Fruit fly (Drosophila melanogaster): ENCODE measurements around the gene Eip63F-1.

The Eip63F-1 gene

DNA sequence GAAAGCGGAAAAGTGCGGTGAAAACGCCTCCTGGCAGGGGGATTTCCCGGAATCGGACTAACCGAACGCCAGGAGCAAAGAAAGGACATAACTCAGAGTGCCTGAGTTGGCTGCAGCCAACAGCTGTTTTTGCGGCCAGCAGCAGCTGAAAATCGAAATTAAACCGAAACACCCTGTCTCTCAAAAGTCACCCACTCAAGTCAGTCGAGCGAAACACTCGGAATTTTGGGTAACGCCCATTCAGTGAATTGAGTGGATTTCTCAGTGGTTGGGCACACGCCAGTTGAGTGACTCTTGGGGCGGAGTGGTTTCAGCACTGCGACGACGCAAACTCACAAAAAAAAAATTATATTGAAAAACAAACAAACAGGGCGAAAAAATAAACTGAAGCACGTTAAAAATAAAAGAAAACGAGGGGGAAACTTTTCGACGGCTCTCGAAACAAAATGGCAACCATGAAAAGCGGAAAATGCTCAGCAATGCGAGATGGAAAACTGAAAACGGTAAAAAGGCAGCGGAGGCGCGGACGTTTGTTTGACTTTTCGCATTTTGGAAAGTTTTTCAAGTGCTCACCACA lies 56.6 kb downstream of the Eip63F-1 start (continued):
- no peak for TF ChIP-seq Ets21C (GFP tag; optimal IDR thresholded peaks at IDR 0.05)
- no peak for TF ChIP-seq CG8319 (GFP tag; optimal IDR thresholded peaks at IDR 0.05)
- TF ChIP-seq esn (GFP tag; optimal IDR thresholded peaks at IDR 0.05) = no peak
- peak; percentile 46 for TF ChIP-seq CG8632 (GFP tag; optimal IDR thresholded peaks at IDR 0.05)
- TF ChIP-seq CG3032 (tag; optimal IDR thresholded peaks at IDR 0.05) = peak; percentile 57
- TF ChIP-seq CG10631 (GFP tag; optimal IDR thresholded peaks at IDR 0.05) = no peak
- peak; percentile 91 for TF ChIP-seq CG9139 (GFP tag; optimal IDR thresholded peaks at IDR 0.05)
- peak; percentile 28 for TF ChIP-seq dac (GFP tag; optimal IDR thresholded peaks at IDR 0.05)
- no peak for TF ChIP-seq CG6792 (GFP tag; optimal IDR thresholded peaks at IDR 0.05)
- TF ChIP-seq Smox (GFP tag; optimal IDR thresholded peaks at IDR 0.05) = no peak
- TF ChIP-seq CG3919 (GFP tag; optimal IDR thresholded peaks at IDR 0.05) = peak; percentile 70
- peak; percentile 21; the same call in 1 of the 2 replicates for TF ChIP-seq CG11294 (GFP tag; IDR thresholded peaks at IDR 0.05)
- peak; percentile 76 for TF ChIP-seq CG6854 (GFP tag; optimal IDR thresholded peaks at IDR 0.05)
- peak; percentile 69 for TF ChIP-seq CG10669 (GFP tag; optimal IDR thresholded peaks at IDR 0.05)
- TF ChIP-seq Sox14 (GFP tag; optimal IDR thresholded peaks at IDR 0.05) = no peak
- peak; percentile 81 for TF ChIP-seq net (GFP tag; optimal IDR thresholded peaks at IDR 0.05)

dm6 chr3L:3876861-3877260 lies 58.6 kb downstream of the Eip63F-1 start:
- TF ChIP-seq CG3919 (GFP tag; optimal IDR thresholded peaks at IDR 0.05) (peak; percentile 9), CG15336 (GFP tag; IDR thresholded peaks at IDR 0.05) (no peak), fkh (GFP tag; optimal IDR thresholded peaks at IDR 0.05) (peak; percentile 19), pdm3 (GFP tag; optimal IDR thresholded peaks at IDR 0.05) (no peak), CG6163 (GFP tag; IDR thresholded peaks at IDR 0.05) (no peak)

DNA sequence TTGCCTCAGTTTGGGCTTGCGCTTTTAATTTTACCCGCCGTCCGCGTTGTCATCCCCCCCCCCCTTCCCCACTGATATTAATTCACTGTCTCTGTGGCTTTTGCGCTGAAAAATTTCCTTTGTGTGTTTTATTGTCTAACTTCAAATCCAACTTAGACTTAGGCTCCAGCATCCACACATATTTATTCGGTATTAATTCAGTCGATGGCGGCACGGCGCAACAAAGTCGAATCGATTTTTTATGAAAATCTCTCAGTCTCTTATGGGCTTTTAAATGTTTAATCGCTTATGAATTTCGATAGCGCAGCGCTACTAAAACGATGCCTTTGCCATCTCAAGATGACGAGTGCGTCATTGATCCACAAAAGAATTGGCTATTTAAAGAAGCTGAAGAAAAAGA lies 59.4 kb downstream of the Eip63F-1 start:
- TF ChIP-seq CG3032 (tag; optimal IDR thresholded peaks at IDR 0.05) (no peak), CG7368 (GFP tag; optimal IDR thresholded peaks at IDR 0.05) (no peak), Eip78C (GFP tag) (no peak), CG8632 (GFP tag; optimal IDR thresholded peaks at IDR 0.05) (no peak), CG6792 (GFP tag; optimal IDR thresholded peaks at IDR 0.05) (no peak), CG6276 (GFP tag; optimal IDR thresholded peaks at IDR 0.05) (no peak), CG15336 (GFP tag; IDR thresholded peaks at IDR 0.05) (no peak), Hr4 (GFP tag; optimal IDR thresholded peaks at IDR 0.05) (no peak)

DNA sequence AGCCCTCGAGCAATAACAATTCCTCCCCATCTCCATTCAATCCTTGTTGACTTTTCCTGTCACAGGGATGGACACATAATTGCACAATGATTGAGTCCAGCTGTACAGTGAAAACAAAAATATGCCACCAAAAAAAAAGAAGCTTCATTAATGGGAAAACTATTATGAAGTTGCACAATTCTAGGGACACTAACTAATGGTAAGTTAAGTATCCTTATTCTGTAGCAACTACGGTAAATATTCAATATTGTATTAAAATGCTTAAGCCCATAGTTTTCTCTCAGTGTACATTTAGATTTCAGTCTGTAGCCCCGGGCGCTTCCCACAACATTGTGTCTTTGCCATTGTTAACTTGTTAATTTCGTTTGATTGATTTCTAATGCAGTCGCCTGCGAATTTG lies 60.4 kb downstream of the Eip63F-1 start:
- TF ChIP-seq Sox14 (GFP tag; optimal IDR thresholded peaks at IDR 0.05) (no peak), fd85E (GFP tag; optimal IDR thresholded peaks at IDR 0.05) (no peak)

dm6 chr3L:3873094-3873493 lies 62.3 kb downstream of the Eip63F-1 start:
- TF ChIP-seq CG6808 (GFP tag; optimal IDR thresholded peaks at IDR 0.05) = no peak
- TF ChIP-seq CG8119 (GFP tag; IDR thresholded peaks at IDR 0.05) = no peak; the same call in 1 of the 3 replicates
- no peak for TF ChIP-seq esn (GFP tag; optimal IDR thresholded peaks at IDR 0.05)
- TF ChIP-seq Hr4 (GFP tag; optimal IDR thresholded peaks at IDR 0.05) = peak; percentile 27
- no peak for TF ChIP-seq Smox (GFP tag; optimal IDR thresholded peaks at IDR 0.05)
- no peak for TF ChIP-seq Eip93F (GFP tag; optimal IDR thresholded peaks at IDR 0.05)
- TF ChIP-seq Sox102F (GFP tag; optimal IDR thresholded peaks at IDR 0.05) = no peak
- peak; percentile 63 for TF ChIP-seq CG32006 (GFP tag; optimal IDR thresholded peaks at IDR 0.05)
- peak; percentile 46 for TF ChIP-seq CG15336 (GFP tag; IDR thresholded peaks at IDR 0.05)
- TF ChIP-seq fd85E (GFP tag; optimal IDR thresholded peaks at IDR 0.05) = no peak
- TF ChIP-seq cyc (GFP tag; optimal IDR thresholded peaks at IDR 0.05) = no peak
- TF ChIP-seq achi (GFP tag; optimal IDR thresholded peaks at IDR 0.05) = no peak
- TF ChIP-seq CG11902 (GFP tag; optimal IDR thresholded peaks at IDR 0.05) = no peak
- peak; percentile 8 for TF ChIP-seq CG4318 (GFP tag; optimal IDR thresholded peaks at IDR 0.05)

Data from whole organism, prepupa.